Fruit fly (Drosophila melanogaster): ENCODE data around the gene rho-6.
A peak's percentile ranks its signal among the peaks of the same experiment; 100 is the strongest.

Gene rho-6

dm6 chr2L:12097698-12098097 lies 35.5 kb downstream of the rho-6 start, which contains the start of gene Ced-12:
Gene Ced-12, plus strand, starts transcription at chr2L:12097838.
- TF ChIP-seq bab1 (GFP tag; optimal IDR thresholded peaks at IDR 0.05) (peak; percentile 26), tj (GFP tag; optimal IDR thresholded peaks at IDR 0.05) (no peak), CG7045 (GFP tag; optimal IDR thresholded peaks at IDR 0.05) (no peak), CG1620 (GFP tag; optimal IDR thresholded peaks at IDR 0.05) (no peak), CG11617 (GFP tag; optimal IDR thresholded peaks at IDR 0.05) (peak; percentile 26), CG14711 (tag; optimal IDR thresholded peaks at IDR 0.05) (peak; percentile 10), cic (GFP tag; optimal IDR thresholded peaks at IDR 0.05) (no peak)

dm6 chr2L:12096396-12096813 lies 36.8 kb downstream of the rho-6 start, which contains the start of the genes CG6712 and Mt2:
Gene CG6712, minus strand, starts transcription at chr2L:12096511.
Gene Mt2, plus strand, starts transcription at chr2L:12096525.
- no peak for TF ChIP-seq toe (GFP tag; optimal IDR thresholded peaks at IDR 0.05)
- peak; percentile 2 for TF ChIP-seq CG12768 (GFP tag; optimal IDR thresholded peaks at IDR 0.05)
- TF ChIP-seq Crg-1 (GFP tag; optimal IDR thresholded peaks at IDR 0.05), result peak; percentile 28
- TF ChIP-seq cic (GFP tag; optimal IDR thresholded peaks at IDR 0.05), result peak; percentile 11
- TF ChIP-seq bab1 (GFP tag; optimal IDR thresholded peaks at IDR 0.05), result peak; percentile 1
- peak; percentile 19 for TF ChIP-seq pad (GFP tag; optimal IDR thresholded peaks at IDR 0.05)
- TF ChIP-seq CG1620 (GFP tag; optimal IDR thresholded peaks at IDR 0.05), result no peak
- TF ChIP-seq cnc (optimal IDR thresholded peaks at IDR 0.05), result no peak
- TF ChIP-seq Mnt (GFP tag; optimal IDR thresholded peaks at IDR 0.05), result peak; percentile 99
- no peak for TF ChIP-seq CG7045 (GFP tag; optimal IDR thresholded peaks at IDR 0.05)
- TF ChIP-seq CG7101 (tag; optimal IDR thresholded peaks at IDR 0.05), result peak; percentile 31

dm6 chr2L:12093652-12094051 lies 39.6 kb downstream of the rho-6 start:
- TF ChIP-seq Mnt (GFP tag; optimal IDR thresholded peaks at IDR 0.05) (peak; percentile 33), Crg-1 (GFP tag; optimal IDR thresholded peaks at IDR 0.05) (no peak), ovo (GFP tag; optimal IDR thresholded peaks at IDR 0.05) (no peak), CG7101 (tag; optimal IDR thresholded peaks at IDR 0.05) (no peak), pad (GFP tag; optimal IDR thresholded peaks at IDR 0.05) (no peak), Clk (GFP tag; optimal IDR thresholded peaks at IDR 0.05) (no peak), CG33017 (tag; optimal IDR thresholded peaks at IDR 0.05) (no peak), bab1 (GFP tag; optimal IDR thresholded peaks at IDR 0.05) (peak; percentile 44)

dm6 chr2L:12092719-12093118 lies 40.5 kb downstream of the rho-6 start:
- no peak for TF ChIP-seq ovo (GFP tag; optimal IDR thresholded peaks at IDR 0.05)
- TF ChIP-seq Clk (GFP tag; optimal IDR thresholded peaks at IDR 0.05), result no peak
- no peak for TF ChIP-seq pad (GFP tag; optimal IDR thresholded peaks at IDR 0.05)
- TF ChIP-seq toe (GFP tag; optimal IDR thresholded peaks at IDR 0.05), result no peak
- no peak for TF ChIP-seq kay (GFP tag; ENCODE audit: borderline replicate concordance)
- TF ChIP-seq CG14711 (tag; optimal IDR thresholded peaks at IDR 0.05), result no peak
- no peak for TF ChIP-seq CG11617 (GFP tag; optimal IDR thresholded peaks at IDR 0.05)
- TF ChIP-seq CG1620 (GFP tag; optimal IDR thresholded peaks at IDR 0.05), result no peak
- no peak for TF ChIP-seq cnc (optimal IDR thresholded peaks at IDR 0.05)
- TF ChIP-seq bab1 (GFP tag; optimal IDR thresholded peaks at IDR 0.05), result no peak
- no peak for TF ChIP-seq CG5204 (GFP tag; optimal IDR thresholded peaks at IDR 0.05)
- no peak for TF ChIP-seq Crg-1 (GFP tag; optimal IDR thresholded peaks at IDR 0.05)
- TF ChIP-seq tj (GFP tag; optimal IDR thresholded peaks at IDR 0.05), result no peak
- no peak for TF ChIP-seq CG33017 (tag; optimal IDR thresholded peaks at IDR 0.05)
- TF ChIP-seq CG12768 (GFP tag; optimal IDR thresholded peaks at IDR 0.05), result no peak
- no peak for TF ChIP-seq CG7101 (tag; optimal IDR thresholded peaks at IDR 0.05)
- no peak for TF ChIP-seq Hr96 (GFP tag; optimal IDR thresholded peaks at IDR 0.05)
- TF ChIP-seq cic (GFP tag; optimal IDR thresholded peaks at IDR 0.05), result no peak
- no peak for TF ChIP-seq CG7045 (GFP tag; optimal IDR thresholded peaks at IDR 0.05)
- no peak for TF ChIP-seq Mnt (GFP tag; optimal IDR thresholded peaks at IDR 0.05)

dm6 chr2L:12092041-12092440 lies 41.2 kb downstream of the rho-6 start:
- TF ChIP-seq CG12768 (GFP tag; optimal IDR thresholded peaks at IDR 0.05) (no peak), CG7045 (GFP tag; optimal IDR thresholded peaks at IDR 0.05) (no peak), ovo (GFP tag; optimal IDR thresholded peaks at IDR 0.05) (no peak), Mnt (GFP tag; optimal IDR thresholded peaks at IDR 0.05) (no peak), kay (GFP tag; ENCODE audit: borderline replicate concordance) (no peak), toe (GFP tag; optimal IDR thresholded peaks at IDR 0.05) (no peak), CG5204 (GFP tag; optimal IDR thresholded peaks at IDR 0.05) (no peak), cic (GFP tag; optimal IDR thresholded peaks at IDR 0.05) (no peak), CG7101 (tag; optimal IDR thresholded peaks at IDR 0.05) (no peak), pad (GFP tag; optimal IDR thresholded peaks at IDR 0.05) (no peak), cnc (optimal IDR thresholded peaks at IDR 0.05) (no peak), CG11617 (GFP tag; optimal IDR thresholded peaks at IDR 0.05) (no peak), tj (GFP tag; optimal IDR thresholded peaks at IDR 0.05) (no peak)

- TF ChIP-seq CG12768 (GFP tag; optimal IDR thresholded peaks at IDR 0.05) (no peak), cic (GFP tag; optimal IDR thresholded peaks at IDR 0.05) (no peak), ovo (GFP tag; optimal IDR thresholded peaks at IDR 0.05) (no peak)
Measured at dm6 chr2L:12091522-12091921, 41.7 kb downstream of the rho-6 start, which contains the start of gene Pex19. Gene Pex19, plus strand, starts transcription at chr2L:12091822.

dm6 chr2L:12089145-12089544 lies 44.1 kb downstream of the rho-6 start:
- TF ChIP-seq CG7101 (tag; optimal IDR thresholded peaks at IDR 0.05) (no peak), Crg-1 (GFP tag; optimal IDR thresholded peaks at IDR 0.05) (no peak), CG7045 (GFP tag; optimal IDR thresholded peaks at IDR 0.05) (no peak), tj (GFP tag; optimal IDR thresholded peaks at IDR 0.05) (no peak), Hr96 (GFP tag; optimal IDR thresholded peaks at IDR 0.05) (no peak), cic (GFP tag; optimal IDR thresholded peaks at IDR 0.05) (no peak), ovo (GFP tag; optimal IDR thresholded peaks at IDR 0.05) (no peak), CG14711 (tag; optimal IDR thresholded peaks at IDR 0.05) (no peak), CG1620 (GFP tag; optimal IDR thresholded peaks at IDR 0.05) (no peak), kay (GFP tag; ENCODE audit: borderline replicate concordance) (no peak), CG12768 (GFP tag; optimal IDR thresholded peaks at IDR 0.05) (no peak), cnc (optimal IDR thresholded peaks at IDR 0.05) (no peak), Clk (GFP tag; optimal IDR thresholded peaks at IDR 0.05) (no peak), CG33017 (tag; optimal IDR thresholded peaks at IDR 0.05) (no peak)

All from whole organism, adult.